Fruit fly (Drosophila melanogaster) whole organism, embryonic: ENCODE results near the gene mfr.

ENCODE experiments used
- C15 ChIP-seq: fragments of 200-800 bp; sonication (Bioruptor generic); IDR thresholded peaks from 3 replicates; pipeline ENCODE4 v1.3.6; 2022; ENCODE audit warnings: missing biosample characterization, missing genetic modification characterization
- CG11456 ChIP-seq: fragments of 200-800 bp; sonication (Bioruptor generic); IDR thresholded peaks from 3 replicates; pipeline ENCODE4 v1.3.6; 2022; ENCODE audit warnings: missing biosample characterization, missing genetic modification characterization
- CG11504 ChIP-seq: fragments of 200-800 bp; sonication (Bioruptor generic); optimal IDR thresholded peaks from 3 replicates; lab custom pipeline; 2019; ENCODE audit warnings: missing biosample characterization, mild to moderate bottlenecking, missing genetic modification characterization, moderate library complexity
- CG11723 ChIP-seq: fragments of 200-800 bp; sonication (Bioruptor generic); optimal IDR thresholded peaks from 2 replicates; lab custom pipeline; 2017; ENCODE audit warnings: missing biosample characterization, mild to moderate bottlenecking, missing genetic modification characterization
- CG12391 ChIP-seq: fragments of 200-800 bp; sonication (Bioruptor generic); optimal IDR thresholded peaks from 3 replicates; lab custom pipeline; 2018; ENCODE audit warnings: missing biosample characterization, mild to moderate bottlenecking, missing genetic modification characterization, moderate library complexity
- CG14441 ChIP-seq: fragments of 200-800 bp; sonication (Bioruptor generic); IDR thresholded peaks from 2 replicates; pipeline ENCODE4 v1.3.6; 2022; ENCODE audit warnings: missing biosample characterization, missing genetic modification characterization
- CG15514 ChIP-seq: fragments of 200-800 bp; sonication (Bioruptor generic); optimal IDR thresholded peaks from 3 replicates; lab custom pipeline; 2017; ENCODE audit warnings: missing biosample characterization, missing genetic modification characterization, mild to moderate bottlenecking, moderate library complexity, missing genetic modification reagents
- CG2202 ChIP-seq: fragments of 200-800 bp; sonication (Bioruptor generic); optimal IDR thresholded peaks from 2 replicates; lab custom pipeline; 2018; ENCODE audit warnings: missing biosample characterization, mild to moderate bottlenecking, missing genetic modification characterization
- CG2712 ChIP-seq: fragments of 200-800 bp; optimal IDR thresholded peaks from 3 replicates; lab custom pipeline; 2019; ENCODE audit warnings: missing biosample characterization, mild to moderate bottlenecking, missing genetic modification characterization, moderate library complexity
- CG6175 ChIP-seq: fragments of 200-800 bp; sonication (Bioruptor generic); IDR thresholded peaks from 3 replicates; pipeline ENCODE4 v1.3.6; 2022; ENCODE audit warnings: missing biosample characterization, missing genetic modification characterization
- CG6791 ChIP-seq: fragments of 200-800 bp; sonication (Bioruptor generic); IDR thresholded peaks from 3 replicates; pipeline ENCODE4 v1.3.6; 2022; ENCODE audit warnings: missing biosample characterization, missing genetic modification characterization; ENCODE audit not compliant: partially characterized antibody
- CG7372 ChIP-seq: fragments of 200-800 bp; sonication (Bioruptor generic); IDR thresholded peaks from 2 replicates; pipeline ENCODE4 v1.3.6; 2022; ENCODE audit warnings: missing biosample characterization, missing genetic modification characterization
- CG8089 ChIP-seq: fragments of 200-800 bp; sonication (Bioruptor generic); optimal IDR thresholded peaks from 3 replicates; lab custom pipeline; 2016; ENCODE audit warnings: missing biosample characterization, missing genetic modification characterization
- CG8765 ChIP-seq: fragments of 200-800 bp; sonication (Bioruptor generic); IDR thresholded peaks from 2 replicates; pipeline ENCODE4 v1.3.6; 2022; ENCODE audit warnings: missing biosample characterization, missing genetic modification characterization
- CG9817 ChIP-seq: fragments of 200-800 bp; sonication (Bioruptor generic); optimal IDR thresholded peaks from 2 replicates; lab custom pipeline; 2018; ENCODE audit warnings: missing biosample characterization, mild to moderate bottlenecking, missing genetic modification characterization, moderate library complexity
- Doc3 ChIP-seq: fragments of 200-800 bp; sonication (Bioruptor generic); IDR thresholded peaks from 3 replicates; pipeline ENCODE4 v1.3.6; 2022; ENCODE audit warnings: missing biosample characterization, missing genetic modification characterization; ENCODE audit not compliant: partially characterized antibody
- E2f2 ChIP-seq: fragments of 200-800 bp; sonication (Bioruptor generic); IDR thresholded peaks from 2 replicates; pipeline ENCODE4 v1.3.6; 2022; ENCODE audit warnings: missing biosample characterization, missing genetic modification characterization
- ERR ChIP-seq: fragments of 200-800 bp; sonication (Bioruptor generic); optimal IDR thresholded peaks from 2 replicates; lab custom pipeline; 2016; ENCODE audit warnings: missing biosample characterization, missing genetic modification characterization
- Elba2 ChIP-seq: fragments of 200-800 bp; sonication (Bioruptor generic); optimal IDR thresholded peaks from 3 replicates; lab custom pipeline; 2016; ENCODE audit warnings: missing biosample characterization, missing genetic modification characterization
- H15 ChIP-seq: fragments of 200-800 bp; sonication (Bioruptor generic); IDR thresholded peaks from 3 replicates; pipeline ENCODE4 v1.3.6; 2022; ENCODE audit warnings: missing biosample characterization, missing genetic modification characterization
- Hr51 ChIP-seq, 2 experiments: fragments of 200-800 bp; sonication (Bioruptor generic); optimal IDR thresholded peaks; 2 replicates in 1 of 2; 3 replicates in 1 of 2; lab custom pipeline; 2016 to 2018; ENCODE audit warnings: missing biosample characterization in 2 of 2, missing genetic modification characterization in 2 of 2, mild to moderate bottlenecking in 1 of 2, moderate library complexity in 1 of 2
- Med ChIP-seq: fragments of 200-800 bp; sonication (Bioruptor generic); peaks from one replicate; lab custom pipeline; 2016; ENCODE audit warnings: missing biosample characterization, missing genetic modification characterization, mild to moderate bottlenecking, inconsistent platforms, moderate library complexity
- Mrtf ChIP-seq: fragments of 200-800 bp; sonication (Bioruptor generic); IDR thresholded peaks from 3 replicates; pipeline ENCODE4 v1.3.6; 2022; ENCODE audit warnings: missing biosample characterization, missing genetic modification characterization
- Oaz ChIP-seq: fragments of 200-800 bp; sonication (Bioruptor generic); IDR thresholded peaks from 2 replicates; pipeline ENCODE4 v1.3.6; 2022; ENCODE audit warnings: missing biosample characterization, missing genetic modification characterization
- Pdp1 ChIP-seq, 2 experiments: fragments of 200-800 bp; sonication (Bioruptor generic); optimal IDR thresholded peaks; 3 replicates each; lab custom pipeline; 2016; ENCODE audit warnings: missing biosample characterization in 2 of 2, missing genetic modification characterization in 2 of 2, mild to moderate bottlenecking in 1 of 2, moderate library complexity in 1 of 2
- Spps ChIP-seq: fragments of 200-800 bp; sonication (Bioruptor generic); optimal IDR thresholded peaks from 2 replicates; lab custom pipeline; 2018; ENCODE audit warnings: missing biosample characterization, mild to moderate bottlenecking, missing genetic modification characterization
- Sry-δ ChIP-seq: fragments of 200-800 bp; sonication (Bioruptor generic); optimal IDR thresholded peaks from 2 replicates; lab custom pipeline; 2016; ENCODE audit warnings: missing biosample characterization, missing genetic modification characterization
- TFAM ChIP-seq: fragments of 200-800 bp; sonication (Bioruptor generic); optimal IDR thresholded peaks from 2 replicates; lab custom pipeline; 2017; ENCODE audit warnings: missing biosample characterization, missing genetic modification characterization, inconsistent platforms
- chn ChIP-seq: fragments of 200-800 bp; sonication (Bioruptor generic); optimal IDR thresholded peaks from 2 replicates; lab custom pipeline; 2016; ENCODE audit warnings: missing biosample characterization, missing genetic modification characterization
- croc ChIP-seq: fragments of 200-800 bp; sonication (Bioruptor generic); conservative IDR thresholded peaks from 3 replicates; pipeline ENCODE4 v1.3.6; 2022; ENCODE audit warnings: missing biosample characterization, missing genetic modification characterization
- dmrt99B ChIP-seq: fragments of 200-800 bp; sonication (Bioruptor generic); optimal IDR thresholded peaks from 2 replicates; lab custom pipeline; 2018; ENCODE audit warnings: missing biosample characterization, mild to moderate bottlenecking, missing genetic modification characterization, moderate library complexity
- ems ChIP-seq: fragments of 200-800 bp; sonication (Bioruptor generic); optimal IDR thresholded peaks from 3 replicates; lab custom pipeline; 2016; ENCODE audit warnings: missing biosample characterization, missing genetic modification characterization
- grau ChIP-seq: fragments of 200-800 bp; optimal IDR thresholded peaks from 3 replicates; lab custom pipeline; 2019; ENCODE audit warnings: missing biosample characterization, mild to moderate bottlenecking, missing genetic modification characterization, moderate library complexity
- ham ChIP-seq: fragments of 200-800 bp; sonication (Bioruptor generic); IDR thresholded peaks from 2 replicates; pipeline ENCODE4 v1.3.6; 2022; ENCODE audit warnings: missing biosample characterization, missing genetic modification characterization
- hb ChIP-seq: fragments of 200-800 bp; sonication (Bioruptor generic); IDR thresholded peaks from 3 replicates; pipeline ENCODE4 v1.3.6; 2022; ENCODE audit warnings: missing biosample characterization, missing genetic modification characterization; ENCODE audit not compliant: partially characterized antibody
- ind ChIP-seq: fragments of 200-800 bp; sonication (Bioruptor generic); optimal IDR thresholded peaks from 3 replicates; lab custom pipeline; 2016; ENCODE audit warnings: missing biosample characterization, missing genetic modification characterization
- lmd ChIP-seq: fragments of 200-800 bp; sonication (Bioruptor generic); IDR thresholded peaks from 2 replicates; pipeline ENCODE4 v1.3.6; 2022; ENCODE audit warnings: missing biosample characterization, missing genetic modification characterization
- pan ChIP-seq, 4 experiments: fragments of >200 bp in 3 of 4; fragments of 200-800 bp in 1 of 4; sonication (Bioruptor generic) in 1 of 4; optimal IDR thresholded peaks in 3 of 4; IDR thresholded peaks in 1 of 4; 2 replicates each; pipeline versions ENCODE4 v1.3.6 to Lab custom; 2017 to 2022; ENCODE audit warnings: missing biosample characterization in 2 of 4, missing genetic modification characterization in 2 of 4, mixed read lengths in 1 of 4
- peb ChIP-seq: fragments of 200-800 bp; sonication (Bioruptor generic); IDR thresholded peaks from 2 replicates; pipeline ENCODE4 v1.3.6; 2022; ENCODE audit warnings: missing biosample characterization, missing genetic modification characterization
- pzg ChIP-seq: fragments of 200-800 bp; sonication (Bioruptor generic); optimal IDR thresholded peaks from 3 replicates; lab custom pipeline; 2018; ENCODE audit warnings: missing biosample characterization, mild to moderate bottlenecking, missing genetic modification characterization, moderate library complexity
- scrt ChIP-seq: fragments of 200-800 bp; sonication (Bioruptor generic); optimal IDR thresholded peaks from 2 replicates; lab custom pipeline; 2018; ENCODE audit warnings: missing biosample characterization, mild to moderate bottlenecking, missing genetic modification characterization, moderate library complexity
- sd ChIP-seq: fragments of 200-800 bp; sonication (Bioruptor generic); optimal IDR thresholded peaks from 3 replicates; lab custom pipeline; 2018; ENCODE audit warnings: missing biosample characterization, mild to moderate bottlenecking, missing genetic modification characterization, moderate library complexity
- sisA ChIP-seq: fragments of 200-800 bp; sonication (Bioruptor generic); IDR thresholded peaks from 2 replicates; pipeline ENCODE4 v1.3.6; 2022; ENCODE audit warnings: missing biosample characterization, missing genetic modification characterization
- slou ChIP-seq: fragments of 200-800 bp; sonication (Bioruptor generic); optimal IDR thresholded peaks from 3 replicates; lab custom pipeline; 2016; ENCODE audit warnings: missing biosample characterization, missing genetic modification characterization
- sqz ChIP-seq: fragments of 200-800 bp; sonication (Bioruptor generic); optimal IDR thresholded peaks from 3 replicates; lab custom pipeline; 2018; ENCODE audit warnings: missing biosample characterization, mild to moderate bottlenecking, missing genetic modification characterization
- sr ChIP-seq: fragments of 200-800 bp; sonication (Bioruptor generic); IDR thresholded peaks from 3 replicates; pipeline ENCODE4 v1.3.6; 2022; ENCODE audit warnings: missing biosample characterization, missing genetic modification characterization
- stwl ChIP-seq: fragments of 200-800 bp; sonication (Bioruptor generic); optimal IDR thresholded peaks from 3 replicates; lab custom pipeline; 2018; ENCODE audit warnings: missing biosample characterization, mild to moderate bottlenecking, missing genetic modification characterization, moderate library complexity
- sug ChIP-seq: fragments of 200-800 bp; optimal IDR thresholded peaks from 2 replicates; lab custom pipeline; 2019; ENCODE audit warnings: missing biosample characterization, mild to moderate bottlenecking, missing genetic modification characterization, moderate library complexity
- toy ChIP-seq: fragments of 200-800 bp; sonication (Bioruptor generic); IDR thresholded peaks from 2 replicates; pipeline ENCODE4 v1.3.6; 2022; ENCODE audit warnings: missing biosample characterization, missing genetic modification characterization
- tx ChIP-seq: fragments of 200-800 bp; sonication (Bioruptor generic); optimal IDR thresholded peaks from 2 replicates; lab custom pipeline; 2016; ENCODE audit warnings: missing biosample characterization, missing genetic modification characterization
- vnd ChIP-seq: fragments of 200-800 bp; sonication (Bioruptor generic); IDR thresholded peaks from 3 replicates; pipeline ENCODE4 v1.3.6; 2022; ENCODE audit warnings: missing biosample characterization, missing genetic modification characterization; ENCODE audit not compliant: partially characterized antibody

The mfr gene

DNA sequence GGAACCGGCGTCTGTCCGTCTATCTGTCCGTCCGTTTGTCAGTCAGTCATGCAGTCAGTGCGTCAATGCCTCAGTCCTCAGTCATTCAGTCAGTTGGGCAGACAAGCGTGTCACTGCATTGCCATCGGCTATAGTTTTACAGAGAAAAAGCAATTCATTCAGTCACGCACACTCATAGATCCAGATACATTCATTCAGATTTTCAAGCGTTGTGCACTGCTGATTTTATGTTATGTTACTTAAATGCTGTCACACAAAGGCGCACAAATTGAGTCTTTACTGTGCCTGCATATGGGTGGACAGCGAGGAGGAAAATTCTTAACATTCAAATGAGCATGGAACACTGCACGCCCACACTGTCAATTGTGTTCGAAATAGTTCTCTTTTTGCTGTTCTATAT is 47.3 kb downstream of the mfr start (continued):
- TF ChIP-seq CG8089 (GFP tag; lab: Kevin White, UChicago) = no peak
- peak; percentile 13 for TF ChIP-seq CG11504 (tag; lab: Kevin White, UChicago)
- TF ChIP-seq C15 = no peak
- TF ChIP-seq pan (optimal IDR thresholded peaks at IDR 0.05; lab: Kevin White, UChicago) = no peak
- peak in 1 of 2 experiments; percentile 22 for TF ChIP-seq pan (GFP tag; optimal IDR thresholded peaks at IDR 0.05 in 1 of 2, IDR thresholded peaks at IDR 0.05 in 1 of 2)
- no peak for TF ChIP-seq pzg (GFP tag; lab: Kevin White, UChicago)
- TF ChIP-seq Doc3 (GFP tag; lab: Robert Waterston, UW) = no peak
- TF ChIP-seq Pdp1 (GFP tag; optimal IDR thresholded peaks at IDR 0.05; lab: Kevin White, UChicago) = peak in 1 of 2 experiments; percentile 7
- TF ChIP-seq sug (tag; lab: Kevin White, UChicago) = no peak
- no peak for TF ChIP-seq CG9817 (tag; lab: Kevin White, UChicago)
- no peak for TF ChIP-seq chn
- no peak for TF ChIP-seq hb (GFP tag; lab: Robert Waterston, UW)
- no peak for TF ChIP-seq CG11456
- no peak for TF ChIP-seq CG2712 (tag; lab: Kevin White, UChicago)
- TF ChIP-seq lmd (GFP tag; lab: Robert Waterston, UW) = peak; percentile 41
- TF ChIP-seq croc (GFP tag; lab: Robert Waterston, UW) = no peak
- peak in 1 of 2 experiments; percentile 16 for TF ChIP-seq Hr51 (GFP tag; optimal IDR thresholded peaks at IDR 0.05; lab: Kevin White, UChicago)
- no peak for TF ChIP-seq Sry-δ (GFP tag; lab: Kevin White, UChicago)
- TF ChIP-seq CG12391 (tag; lab: Kevin White, UChicago) = peak; percentile 25
- TF ChIP-seq ems (GFP tag; lab: Kevin White, UChicago) = no peak
- TF ChIP-seq Spps (tag; lab: Kevin White, UChicago) = no peak
- no peak for TF ChIP-seq vnd
- no peak for TF ChIP-seq CG6791 (GFP tag; lab: Robert Waterston, UW)
- no peak for TF ChIP-seq ham (GFP tag; lab: Robert Waterston, UW)
- no peak for TF ChIP-seq toy (GFP tag; lab: Robert Waterston, UW)
- no peak for TF ChIP-seq Elba2 (GFP tag; lab: Kevin White, UChicago)
- no peak for TF ChIP-seq scrt (GFP tag; lab: Kevin White, UChicago)
- no peak for TF ChIP-seq CG15514 (GFP tag; lab: Kevin White, UChicago)
- TF ChIP-seq Oaz = no peak
- TF ChIP-seq stwl (tag; lab: Kevin White, UChicago) = no peak
- TF ChIP-seq peb = no peak
- peak; percentile 93 for TF ChIP-seq grau (tag; lab: Kevin White, UChicago)
- TF ChIP-seq Med (GFP tag; lab: Kevin White, UChicago) = peak; percentile 84
- no peak for TF ChIP-seq CG11723 (GFP tag; lab: Kevin White, UChicago)
- no peak for TF ChIP-seq sqz (GFP tag; lab: Kevin White, UChicago)
- no peak for TF ChIP-seq CG6175
- TF ChIP-seq ind (GFP tag; lab: Kevin White, UChicago) = no peak
- no peak for TF ChIP-seq CG8765 (GFP tag; lab: Robert Waterston, UW)
- TF ChIP-seq CG14441 (GFP tag; lab: Robert Waterston, UW) = peak; percentile 56
- no peak for TF ChIP-seq E2f2
- TF ChIP-seq tx = no peak
- no peak for TF ChIP-seq TFAM
- TF ChIP-seq sisA = no peak
- TF ChIP-seq dmrt99B (tag; lab: Kevin White, UChicago) = peak; percentile 11
- no peak for TF ChIP-seq ERR
- 0 out of 3 replicates have a peak, but pooled peaks have one; percentile 19 for TF ChIP-seq H15 (GFP tag; lab: Robert Waterston, UW)
- TF ChIP-seq sr (GFP tag; lab: Robert Waterston, UW) = peak; percentile 78
- TF ChIP-seq sd (tag; lab: Kevin White, UChicago) = peak; percentile 89
- no peak for TF ChIP-seq CG2202
- 0 out of 2 replicates have a peak, but pooled peaks have one; percentile 17 for TF ChIP-seq CG7372 (GFP tag; lab: Robert Waterston, UW)
- no peak for TF ChIP-seq Mrtf (GFP tag; lab: Robert Waterston, UW)
- no peak for TF ChIP-seq slou (GFP tag; lab: Kevin White, UChicago)
